Fruit fly (Drosophila melanogaster) whole organism, prepupa: Measurements from ENCODE around the gene CG15638.

Source experiments
- CG10669 ChIP-seq: fragments of 200-800 bp; sonication (Bioruptor generic); optimal IDR thresholded peaks from 3 replicates; lab custom pipeline; 2018; ENCODE audit warnings: missing biosample characterization, mild to moderate bottlenecking, missing genetic modification characterization, moderate library complexity
- CG11294 ChIP-seq: fragments of 200-800 bp; sonication (Bioruptor generic); IDR thresholded peaks from 2 replicates; pipeline ENCODE4 v1.3.6; 2022; ENCODE audit warnings: missing biosample characterization, missing genetic modification characterization
- CG11902 ChIP-seq: fragments of 200-800 bp; sonication (Bioruptor generic); optimal IDR thresholded peaks from 3 replicates; lab custom pipeline; 2016; ENCODE audit warnings: missing biosample characterization, missing genetic modification characterization
- CG1621 ChIP-seq: fragments of 200-800 bp; sonication (Bioruptor generic); optimal IDR thresholded peaks from 3 replicates; lab custom pipeline; 2018; ENCODE audit warnings: missing biosample characterization, mild to moderate bottlenecking, missing genetic modification characterization
- CG3032 ChIP-seq: fragments of 200-800 bp; optimal IDR thresholded peaks from 2 replicates; lab custom pipeline; 2019; ENCODE audit warnings: missing biosample characterization, mild to moderate bottlenecking, missing genetic modification characterization, moderate library complexity
- CG32006 ChIP-seq: fragments of 200-800 bp; sonication (Bioruptor generic); optimal IDR thresholded peaks from 3 replicates; lab custom pipeline; 2017; ENCODE audit warnings: missing biosample characterization, mild to moderate bottlenecking, missing genetic modification characterization
- CG3919 ChIP-seq: fragments of 200-800 bp; sonication (Bioruptor generic); optimal IDR thresholded peaks from 3 replicates; lab custom pipeline; 2016; ENCODE audit warnings: missing biosample characterization, missing genetic modification characterization
- CG6163 ChIP-seq: fragments of 200-800 bp; sonication (Bioruptor generic); IDR thresholded peaks from 3 replicates; pipeline ENCODE4 v1.3.6; 2022; ENCODE audit warnings: missing biosample characterization, missing genetic modification characterization
- CG6276 ChIP-seq: fragments of 200-800 bp; sonication (Bioruptor generic); optimal IDR thresholded peaks from 2 replicates; lab custom pipeline; 2017; ENCODE audit warnings: missing biosample characterization, mild to moderate bottlenecking, missing genetic modification characterization
- CG6808 ChIP-seq: fragments of 200-800 bp; sonication (Bioruptor generic); optimal IDR thresholded peaks from 3 replicates; lab custom pipeline; 2017; ENCODE audit warnings: missing biosample characterization, missing genetic modification characterization, mild to moderate bottlenecking, moderate library complexity, missing genetic modification reagents
- CG7368 ChIP-seq: fragments of 200-800 bp; sonication (Bioruptor generic); optimal IDR thresholded peaks from 3 replicates; lab custom pipeline; 2016; ENCODE audit warnings: missing biosample characterization, missing genetic modification characterization
- CG9139 ChIP-seq: fragments of 200-800 bp; sonication (Bioruptor generic); optimal IDR thresholded peaks from 3 replicates; lab custom pipeline; 2017; ENCODE audit warnings: missing biosample characterization, mild to moderate bottlenecking, missing genetic modification characterization
- Eip75B ChIP-seq: fragments of 200-800 bp; sonication (Bioruptor generic); optimal IDR thresholded peaks from 3 replicates; lab custom pipeline; 2016; ENCODE audit warnings: missing biosample characterization, missing genetic modification characterization
- Eip78C ChIP-seq: fragments of 200-800 bp; sonication (Bioruptor generic); peaks from one replicate; lab custom pipeline; 2016; ENCODE audit warnings: missing biosample characterization, missing genetic modification characterization
- Eip93F ChIP-seq: fragments of 200-800 bp; sonication (Bioruptor generic); optimal IDR thresholded peaks from 2 replicates; lab custom pipeline; 2016; ENCODE audit warnings: missing biosample characterization, mild to moderate bottlenecking, missing genetic modification characterization
- Lpt ChIP-seq: fragments of 200-800 bp; sonication (Bioruptor generic); optimal IDR thresholded peaks from 3 replicates; lab custom pipeline; 2016; ENCODE audit warnings: missing biosample characterization, missing genetic modification characterization
- OdsH ChIP-seq: fragments of 200-800 bp; sonication (Bioruptor generic); optimal IDR thresholded peaks from 3 replicates; lab custom pipeline; 2016; ENCODE audit warnings: missing biosample characterization, missing genetic modification characterization
- Sox102F ChIP-seq: fragments of 200-800 bp; sonication (Bioruptor generic); optimal IDR thresholded peaks from 2 replicates; lab custom pipeline; 2016; ENCODE audit warnings: missing biosample characterization, mild to moderate bottlenecking, missing genetic modification characterization
- Sox14 ChIP-seq: fragments of 200-800 bp; sonication (Bioruptor generic); optimal IDR thresholded peaks from 3 replicates; lab custom pipeline; 2016; ENCODE audit warnings: missing biosample characterization, missing genetic modification characterization
- Sox15 ChIP-seq: fragments of 200-800 bp; sonication (Bioruptor generic); optimal IDR thresholded peaks from 3 replicates; lab custom pipeline; 2016; ENCODE audit warnings: missing biosample characterization, missing genetic modification characterization
- achi ChIP-seq: fragments of 200-800 bp; sonication (Bioruptor generic); optimal IDR thresholded peaks from 3 replicates; lab custom pipeline; 2016; ENCODE audit warnings: missing biosample characterization, missing genetic modification characterization
- acj6 ChIP-seq: fragments of 200-800 bp; sonication (Bioruptor generic); optimal IDR thresholded peaks from 3 replicates; lab custom pipeline; 2016; ENCODE audit warnings: missing biosample characterization, missing genetic modification characterization
- cyc ChIP-seq: fragments of 200-800 bp; sonication (Bioruptor generic); optimal IDR thresholded peaks from 3 replicates; lab custom pipeline; 2016; ENCODE audit warnings: missing biosample characterization, missing genetic modification characterization
- dac ChIP-seq: fragments of 200-800 bp; sonication (Bioruptor generic); optimal IDR thresholded peaks from 2 replicates; lab custom pipeline; 2017; ENCODE audit warnings: missing biosample characterization, mild to moderate bottlenecking, missing genetic modification characterization
- dsx ChIP-seq: fragments of 200-800 bp; optimal IDR thresholded peaks from 3 replicates; lab custom pipeline; 2019; ENCODE audit warnings: missing biosample characterization, mild to moderate bottlenecking, missing genetic modification characterization, moderate library complexity; ENCODE audit not compliant: poor library complexity, severe bottlenecking
- eg ChIP-seq: fragments of 200-800 bp; sonication (Bioruptor generic); IDR thresholded peaks from 3 replicates; pipeline ENCODE4 v1.3.6; 2022; ENCODE audit warnings: missing biosample characterization, missing genetic modification characterization
- esn ChIP-seq: fragments of 200-800 bp; sonication (Bioruptor generic); optimal IDR thresholded peaks from 2 replicates; lab custom pipeline; 2016; ENCODE audit warnings: missing biosample characterization, mild to moderate bottlenecking, missing genetic modification characterization, moderate library complexity
- lz ChIP-seq: fragments of 200-800 bp; sonication (Bioruptor generic); optimal IDR thresholded peaks from 3 replicates; lab custom pipeline; 2016; ENCODE audit warnings: missing biosample characterization, missing genetic modification characterization
- salr ChIP-seq, 2 experiments: fragments of 200-800 bp; sonication (Bioruptor generic); optimal IDR thresholded peaks; 3 replicates each; lab custom pipeline; 2016 to 2018; ENCODE audit warnings: missing biosample characterization in 2 of 2, missing genetic modification characterization in 2 of 2, mild to moderate bottlenecking in 1 of 2
- spab ChIP-seq: fragments of 200-800 bp; sonication (Bioruptor generic); optimal IDR thresholded peaks from 2 replicates; lab custom pipeline; 2017; ENCODE audit warnings: missing biosample characterization, mild to moderate bottlenecking, missing genetic modification characterization, missing genetic modification reagents
- ss ChIP-seq, 2 experiments: fragments of 200-800 bp; sonication (Bioruptor generic); optimal IDR thresholded peaks; 2 replicates in 1 of 2; 3 replicates in 1 of 2; lab custom pipeline; 2017 to 2018; ENCODE audit warnings: mild to moderate bottlenecking in 2 of 2, missing biosample characterization in 2 of 2, missing genetic modification characterization in 2 of 2, moderate library complexity in 1 of 2
- svp ChIP-seq: fragments of 200-800 bp; sonication (Bioruptor generic); peaks from one replicate; lab custom pipeline; 2016; ENCODE audit warnings: missing biosample characterization, missing genetic modification characterization
- topi ChIP-seq: fragments of 200-800 bp; sonication (Bioruptor generic); optimal IDR thresholded peaks from 3 replicates; lab custom pipeline; 2016; ENCODE audit warnings: missing biosample characterization, missing genetic modification characterization
- vri ChIP-seq: fragments of 200-800 bp; sonication (Bioruptor generic); optimal IDR thresholded peaks from 3 replicates; lab custom pipeline; 2016; ENCODE audit warnings: missing biosample characterization, mild to moderate bottlenecking, missing genetic modification characterization

The CG15638 gene

dm6 chr2L:13554547-13555159, 19.1 kb upstream of the CG15638 start:
- TF ChIP-seq CG7368 (GFP tag; lab: Kevin White, UChicago) = no peak
- TF ChIP-seq acj6 (GFP tag; lab: Kevin White, UChicago) = no peak
- peak; percentile 47; the same call in 2 of the 3 replicates for TF ChIP-seq CG6163 (GFP tag; lab: Robert Waterston, UW)
- peak in 1 of 2 experiments; percentile 35 for TF ChIP-seq ss (GFP tag; optimal IDR thresholded peaks at IDR 0.05; lab: Kevin White, UChicago)
- no peak for TF ChIP-seq vri (GFP tag; lab: Kevin White, UChicago)
- peak; percentile 3 for TF ChIP-seq Sox102F (GFP tag; lab: Kevin White, UChicago)
- TF ChIP-seq lz = no peak
- no peak for TF ChIP-seq Eip93F (GFP tag; lab: Kevin White, UChicago)
- no peak for TF ChIP-seq Sox14
- peak; percentile 52 for TF ChIP-seq Eip78C
- TF ChIP-seq CG6808 (GFP tag; lab: Kevin White, UChicago) = peak; percentile 24
- peak; percentile 1 for TF ChIP-seq Eip75B (GFP tag; lab: Kevin White, UChicago)
- peak; percentile 46 for TF ChIP-seq Lpt
- peak; percentile 14 for TF ChIP-seq dsx (GFP tag; lab: Kevin White, UChicago)
- no peak for TF ChIP-seq cyc (GFP tag; lab: Kevin White, UChicago)

dm6 chr2L:13552686-13553085, 17.1 kb upstream of the CG15638 start:
- TF ChIP-seq svp (GFP tag; lab: Kevin White, UChicago) = peak; percentile 62
- TF ChIP-seq ss (GFP tag; optimal IDR thresholded peaks at IDR 0.05; lab: Kevin White, UChicago) = peak in 1 of 2 experiments; percentile 31
- TF ChIP-seq vri (GFP tag; lab: Kevin White, UChicago) = no peak
- no peak for TF ChIP-seq CG11294 (GFP tag; lab: Robert Waterston, UW)
- TF ChIP-seq dsx (GFP tag; lab: Kevin White, UChicago) = peak; percentile 46

dm6 chr2L:13550488-13551033, 15.0 kb upstream of the CG15638 start:
- TF ChIP-seq salr (GFP tag; optimal IDR thresholded peaks at IDR 0.05; lab: Kevin White, UChicago) (peak in 1 of 2 experiments; percentile 6), dac (GFP tag; lab: Kevin White, UChicago) (no peak), CG32006 (GFP tag; lab: Kevin White, UChicago) (peak; percentile 4), eg (GFP tag; lab: Robert Waterston, UW) (peak; percentile 74; the same call in 2 of the 3 replicates), Lpt (peak; percentile 12), ss (GFP tag; optimal IDR thresholded peaks at IDR 0.05; lab: Kevin White, UChicago) (peak; percentile 54 to 73), CG3919 (GFP tag; lab: Kevin White, UChicago) (peak; percentile 17), esn (GFP tag; lab: Kevin White, UChicago) (no peak), topi (GFP tag; lab: Kevin White, UChicago) (no peak), CG6808 (GFP tag; lab: Kevin White, UChicago) (peak; percentile 67), spab (GFP tag; lab: Kevin White, UChicago) (peak; percentile 34), CG3032 (tag; lab: Kevin White, UChicago) (peak; percentile 11), CG11902 (GFP tag; lab: Kevin White, UChicago) (no peak), CG6163 (GFP tag; lab: Robert Waterston, UW) (peak; percentile 24; the same call in 1 of the 3 replicates), achi (GFP tag; lab: Kevin White, UChicago) (no peak), Sox15 (GFP tag; lab: Kevin White, UChicago) (no peak), CG1621 (tag; lab: Kevin White, UChicago) (peak; percentile 5), dsx (GFP tag; lab: Kevin White, UChicago) (peak; percentile 29), CG9139 (GFP tag; lab: Kevin White, UChicago) (peak; percentile 66), svp (GFP tag; lab: Kevin White, UChicago) (peak; percentile 92), OdsH (no peak), Sox14 (no peak), CG10669 (GFP tag; lab: Kevin White, UChicago) (peak; percentile 29), CG6276 (GFP tag; lab: Kevin White, UChicago) (peak; percentile 67)
- TF ChIP-seq, all 60 proteins: peak for 16
